Worm (Caenorhabditis elegans): ENCODE measurements around the gene sssh-1.

Gene sssh-1

ce11 chrX:14905161-14905560 lies 29.4 kb downstream of the sssh-1 start, which contains the start of gene hex-5:
Gene hex-5, minus strand, starts transcription at chrX:14905261.
- no peak for TF ChIP-seq mel-28 (tag; optimal IDR thresholded peaks at IDR 0.05; ENCODE audit: borderline replicate concordance)
- TF ChIP-seq unc-130 (GFP tag; optimal IDR thresholded peaks at IDR 0.05): no peak
- no peak for TF ChIP-seq F49E8.2 (tag; optimal IDR thresholded peaks at IDR 0.05; ENCODE audit: insufficient read depth)
- no peak for TF ChIP-seq F23B12.7 (tag; optimal IDR thresholded peaks at IDR 0.05; ENCODE audit: insufficient read depth)
- TF ChIP-seq sptf-2 (GFP tag; optimal IDR thresholded peaks at IDR 0.05): no peak
- no peak for TF ChIP-seq snpc-1.3 (tag; optimal IDR thresholded peaks at IDR 0.05; ENCODE audit: insufficient read depth)
- no peak for TF ChIP-seq ztf-26 (tag; optimal IDR thresholded peaks at IDR 0.05)
- no peak for TF ChIP-seq Y56A3A.18 (GFP tag; IDR thresholded peaks at IDR 0.05)
- TF ChIP-seq ccch-3 (GFP tag; optimal IDR thresholded peaks at IDR 0.05): no peak
- TF ChIP-seq nhr-179 (tag; optimal IDR thresholded peaks at IDR 0.05): no peak
- TF ChIP-seq F22D6.2 (tag; optimal IDR thresholded peaks at IDR 0.05): no peak
- TF ChIP-seq Y53F4B.3 (GFP tag; IDR thresholded peaks at IDR 0.05): no peak

ce11 chrX:14907257-14907801 lies 31.6 kb downstream of the sssh-1 start:
- TF ChIP-seq ceh-40 (GFP tag; IDR thresholded peaks at IDR 0.05) (no peak), lin-54 (GFP tag; optimal IDR thresholded peaks at IDR 0.05) (no peak), F10E7.11 (tag; optimal IDR thresholded peaks at IDR 0.05) (no peak), nhr-90 (tag; optimal IDR thresholded peaks at IDR 0.05) (no peak), snpc-3.4 (tag; optimal IDR thresholded peaks at IDR 0.05) (no peak), K12H6.12 (tag; optimal IDR thresholded peaks at IDR 0.05) (no peak), madf-8 (GFP tag; conservative IDR thresholded peaks at IDR 0.05) (no peak), ekl-4 (GFP tag; IDR thresholded peaks at IDR 0.05) (no peak), sptf-2 (GFP tag; optimal IDR thresholded peaks at IDR 0.05) (no peak)

ce11 chrX:14910689-14911088 lies 34.9 kb downstream of the sssh-1 start:
- TF ChIP-seq him-1 (tag; optimal IDR thresholded peaks at IDR 0.05) (no peak), bed-1 (GFP tag; IDR thresholded peaks at IDR 0.05) (no peak), fkh-3 (tag; optimal IDR thresholded peaks at IDR 0.05) (no peak), F39B2.1 (GFP tag; IDR thresholded peaks at IDR 0.05) (no peak), repo-1 (tag; optimal IDR thresholded peaks at IDR 0.05) (no peak), ceh-27 (GFP tag; optimal IDR thresholded peaks at IDR 0.05) (no peak), lsy-27 (tag; optimal IDR thresholded peaks at IDR 0.05; ENCODE audit: borderline replicate concordance, insufficient read depth) (no peak), hlh-26 (GFP tag; conservative IDR thresholded peaks at IDR 0.05) (no peak), snpc-4 (GFP tag; optimal IDR thresholded peaks at IDR 0.05) (no peak), snpc-4 (tag; optimal IDR thresholded peaks at IDR 0.05) (no peak), lag-1 (GFP tag; IDR thresholded peaks at IDR 0.05) (no peak), mel-28 (tag; optimal IDR thresholded peaks at IDR 0.05; ENCODE audit: borderline replicate concordance) (no peak), sea-2 (GFP tag; IDR thresholded peaks at IDR 0.05) (no peak), athp-1 (tag; optimal IDR thresholded peaks at IDR 0.05) (no peak)

- TF ChIP-seq gei-17 (GFP tag; optimal IDR thresholded peaks at IDR 0.05) (no peak), zim-3 (tag; optimal IDR thresholded peaks at IDR 0.05) (no peak), F10E7.11 (tag; optimal IDR thresholded peaks at IDR 0.05) (no peak), unc-130 (GFP tag; optimal IDR thresholded peaks at IDR 0.05) (no peak), Y67H2A.10 (GFP tag; conservative IDR thresholded peaks at IDR 0.05) (no peak), ZK185.1 (tag; optimal IDR thresholded peaks at IDR 0.05; ENCODE audit: poor library complexity, severe bottlenecking) (no peak), ztf-3 (GFP tag; optimal IDR thresholded peaks at IDR 0.05) (no peak), B0035.1 (tag; optimal IDR thresholded peaks at IDR 0.05) (no peak)
Observed at ce11 chrX:14916767-14917166, 41.0 kb downstream of the sssh-1 start.
